Fruit fly (Drosophila melanogaster): Measurements from ENCODE around the gene CG32110.
A peak's percentile ranks its signal among the peaks of the same experiment; 100 is the strongest.

Gene CG32110

dm6 chr3L:12813907-12814306 is 5.4 kb downstream of the CG32110 start, which contains the start of the genes Sf3a2 and CG42588 (continued):
- TF ChIP-seq schlank (tag; optimal IDR thresholded peaks at IDR 0.05) (no peak), CG10366 (GFP tag; IDR thresholded peaks at IDR 0.05) (no peak; the same call in 1 of the 2 replicates), jumu (GFP tag; optimal IDR thresholded peaks at IDR 0.05) (no peak), CG10979 (tag; optimal IDR thresholded peaks at IDR 0.05) (peak; percentile 65), az2 (GFP tag; optimal IDR thresholded peaks at IDR 0.05) (peak; percentile 74), CG12236 (GFP tag; optimal IDR thresholded peaks at IDR 0.05) (no peak), sisA (GFP tag; IDR thresholded peaks at IDR 0.05) (peak; percentile 63), tx (GFP tag; optimal IDR thresholded peaks at IDR 0.05) (peak; percentile 10), slou (GFP tag; optimal IDR thresholded peaks at IDR 0.05) (peak; percentile 36), esg (GFP tag; conservative IDR thresholded peaks at IDR 0.05) (peak; percentile 31), CG6765 (GFP tag; optimal IDR thresholded peaks at IDR 0.05) (no peak), CG4282 (GFP tag; optimal IDR thresholded peaks at IDR 0.05) (no peak), Doc2 (GFP tag; IDR thresholded peaks at IDR 0.05) (no peak), chif (GFP tag; optimal IDR thresholded peaks at IDR 0.05) (peak in 1 of 2 experiments; percentile 9), amos (GFP tag; IDR thresholded peaks at IDR 0.05; ENCODE audit: partially characterized antibody) (peak; percentile 83), Trl (optimal IDR thresholded peaks at IDR 0.05) (no peak), Trl (GFP tag; optimal IDR thresholded peaks at IDR 0.05) (no peak), fu2 (GFP tag; optimal IDR thresholded peaks at IDR 0.05) (peak; percentile 25), danr (GFP tag; IDR thresholded peaks at IDR 0.05) (peak; percentile 34; the same call in 1 of the 2 replicates), BtbVII (GFP tag; optimal IDR thresholded peaks at IDR 0.05) (no peak), NK7.1 (GFP tag; optimal IDR thresholded peaks at IDR 0.05) (no peak), CG6272 (GFP tag; IDR thresholded peaks at IDR 0.05) (no peak; the same call in 1 of the 2 replicates), usp (GFP tag; optimal IDR thresholded peaks at IDR 0.05) (no peak), phol (tag; optimal IDR thresholded peaks at IDR 0.05) (peak; percentile 76), gt (GFP tag; IDR thresholded peaks at IDR 0.05) (no peak), CG3407 (GFP tag; optimal IDR thresholded peaks at IDR 0.05) (no peak), CG17328 (GFP tag; IDR thresholded peaks at IDR 0.05) (peak; percentile 44; the same call in 1 of the 2 replicates), pfk (GFP tag; optimal IDR thresholded peaks at IDR 0.05) (no peak), sqz (GFP tag; optimal IDR thresholded peaks at IDR 0.05) (no peak), Mrtf (GFP tag; IDR thresholded peaks at IDR 0.05) (no peak), Spps (tag; optimal IDR thresholded peaks at IDR 0.05) (peak; percentile 26), CG11723 (GFP tag; optimal IDR thresholded peaks at IDR 0.05) (no peak), CG4404 (GFP tag; IDR thresholded peaks at IDR 0.05) (peak; percentile 68), CG12219 (GFP tag; optimal IDR thresholded peaks at IDR 0.05) (no peak), CG16863 (GFP tag; optimal IDR thresholded peaks at IDR 0.05) (no peak), maf-S (GFP tag; optimal IDR thresholded peaks at IDR 0.05) (no peak), CG6813 (GFP tag; optimal IDR thresholded peaks at IDR 0.05) (no peak), CG4617 (GFP tag; optimal IDR thresholded peaks at IDR 0.05; ENCODE audit: borderline replicate concordance) (peak; percentile 80), CrebB (tag; optimal IDR thresholded peaks at IDR 0.05) (no peak), Mad (GFP tag; optimal IDR thresholded peaks at IDR 0.05) (peak; percentile 21), ssp (GFP tag; IDR thresholded peaks at IDR 0.05) (no peak; the same call in 1 of the 2 replicates), lov (optimal IDR thresholded peaks at IDR 0.05) (no peak), lov (GFP tag; IDR thresholded peaks at IDR 0.05) (0 out of 3 replicates have a peak, but pooled peaks have one; percentile 9), Taf1 (GFP tag; IDR thresholded peaks at IDR 0.05) (no peak), Lpt (GFP tag; optimal IDR thresholded peaks at IDR 0.05) (no peak), ato (GFP tag; IDR thresholded peaks at IDR 0.05; ENCODE audit: partially characterized antibody) (0 out of 2 replicates have a peak, but pooled peaks have one; percentile 29), CG17802 (tag; optimal IDR thresholded peaks at IDR 0.05) (no peak), abd-A (tag; optimal IDR thresholded peaks at IDR 0.05) (no peak), zen2 (GFP tag; IDR thresholded peaks at IDR 0.05; ENCODE audit: partially characterized antibody) (no peak; the same call in 2 of the 3 replicates), emc (GFP tag; optimal IDR thresholded peaks at IDR 0.05) (no peak), Pdp1 (GFP tag; optimal IDR thresholded peaks at IDR 0.05) (peak; percentile 2 to 37), en (GFP tag; optimal IDR thresholded peaks at IDR 0.05) (no peak)

Data from whole organism, embryonic.